Worm (Caenorhabditis elegans): ENCODE data around the gene pdf-2.

DNA sequence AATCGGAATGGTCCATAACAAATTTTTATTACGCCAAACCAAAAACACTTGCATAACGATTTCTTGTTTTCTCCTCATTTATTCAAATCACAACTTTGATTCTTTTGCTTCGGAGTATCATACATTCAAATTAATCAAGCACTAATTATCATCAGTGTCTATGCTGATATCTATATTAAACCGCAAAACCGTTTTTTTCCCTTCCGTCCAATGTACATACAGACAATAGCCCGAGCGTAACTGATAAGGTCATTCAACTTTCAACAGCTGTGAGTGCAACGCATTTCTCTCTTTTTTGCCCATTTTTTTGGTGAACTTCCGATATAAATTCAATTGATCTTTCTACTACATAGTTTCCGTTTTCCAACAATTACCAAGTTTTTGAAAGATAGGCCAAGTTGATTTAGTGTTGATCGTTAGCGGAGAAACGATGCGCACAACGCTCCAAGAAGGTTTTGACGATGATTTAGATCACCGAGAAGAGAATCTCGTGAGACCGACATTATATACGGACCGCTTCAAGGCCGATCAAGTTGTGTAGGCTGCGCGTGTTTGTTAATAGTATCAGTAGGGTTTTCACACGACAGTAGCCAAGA is 14.6 kb downstream of the pdf-2 start:
- TF ChIP-seq gmeb-1 (tag; optimal IDR thresholded peaks at IDR 0.05) (no peak), mdl-1 (tag; optimal IDR thresholded peaks at IDR 0.05) (no peak), nhr-77 (tag; optimal IDR thresholded peaks at IDR 0.05) (no peak)
